Fruit fly (Drosophila melanogaster) whole organism, wandering third instar larva: ENCODE measurements around the gene Ilp4.

ENCODE experiments used
- Abd-B ChIP-seq: fragments of >200 bp; optimal IDR thresholded peaks from 2 replicates; lab custom pipeline; 2017; ENCODE audit warnings: missing biosample characterization, missing genetic modification characterization
- Myc ChIP-seq: fragments of >200 bp; optimal IDR thresholded peaks from 2 replicates; lab custom pipeline; 2017
- N ChIP-seq: fragments of >200 bp; optimal IDR thresholded peaks from 2 replicates; lab custom pipeline; 2018; ENCODE audit warnings: missing biosample characterization, missing external identifiers, missing genetic modification characterization
- br ChIP-seq: fragments of 200-800 bp; sonication (Bioruptor generic); optimal IDR thresholded peaks from 2 replicates; lab custom pipeline; 2016; ENCODE audit warnings: missing biosample characterization, missing genetic modification characterization
- dmrt93B ChIP-seq: fragments of 200-800 bp; sonication (Bioruptor generic); optimal IDR thresholded peaks from 2 replicates; lab custom pipeline; 2018; ENCODE audit warnings: missing biosample characterization, mild to moderate bottlenecking, missing genetic modification characterization
- pan ChIP-seq: fragments of >200 bp; optimal IDR thresholded peaks from 2 replicates; lab custom pipeline; 2017
- woc ChIP-seq: sonication (Bioruptor generic); optimal IDR thresholded peaks from 2 replicates; lab custom pipeline; 2016; ENCODE audit warnings: missing biosample characterization, mild to moderate bottlenecking, missing genetic modification characterization

DNA sequence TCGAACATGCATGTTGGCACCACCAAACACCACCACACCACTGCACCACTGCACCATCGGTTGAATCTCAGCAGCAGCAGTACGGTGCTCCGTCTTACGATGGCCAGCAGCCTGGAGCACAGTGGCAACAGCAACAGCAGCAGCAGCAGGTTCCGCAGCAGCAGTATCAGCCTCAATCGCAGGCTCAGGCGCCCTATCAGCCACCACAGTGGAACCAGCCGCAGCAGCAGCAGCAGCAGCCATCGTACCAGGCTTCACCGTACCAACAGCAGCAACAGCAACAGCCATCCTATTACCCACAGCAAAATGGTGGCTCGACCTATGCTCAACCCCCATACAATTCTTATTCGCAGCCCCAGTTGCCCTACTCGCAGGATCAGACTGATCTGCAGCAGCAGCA, 28.1 kb upstream of the Ilp4 start:
- TF ChIP-seq dmrt93B (GFP tag; lab: Kevin White, UChicago) (no peak), br (GFP tag; lab: Kevin White, UChicago) (no peak), woc (no peak), pan (no peak), N (GFP tag; lab: Kevin White, UChicago) (no peak), Abd-B (GFP tag; lab: Kevin White, UChicago) (no peak), Myc (no peak)
